Fruit fly (Drosophila melanogaster): Measurements from ENCODE around the gene CG13775.

CG13775 gene

DNA sequence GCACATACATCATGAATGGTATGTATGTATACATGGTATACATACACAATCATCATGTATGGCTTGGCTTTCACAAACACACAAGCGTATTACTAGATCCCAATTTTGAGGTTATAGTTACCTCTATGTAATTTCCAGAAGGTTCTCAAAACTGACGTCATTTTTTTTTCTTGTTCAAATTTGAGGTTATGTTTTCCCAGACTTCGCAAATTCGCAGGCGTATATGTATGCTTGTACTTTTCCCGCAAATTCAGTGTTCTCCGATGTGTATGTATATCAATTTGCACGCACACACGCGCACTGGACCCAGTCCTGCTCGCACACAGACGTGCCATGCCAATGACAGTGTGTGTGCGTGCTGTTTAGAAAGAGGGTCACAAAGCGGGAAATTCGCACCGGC lies 9.6 kb upstream of the CG13775 start (continued):
- TF ChIP-seq sens (GFP tag) (peak; percentile 48), dysf (GFP tag; IDR thresholded peaks at IDR 0.05) (no peak), Xbp1 (GFP tag; optimal IDR thresholded peaks at IDR 0.05) (no peak), CG31388 (GFP tag; optimal IDR thresholded peaks at IDR 0.05) (no peak), Rx (GFP tag; IDR thresholded peaks at IDR 0.05) (no peak), Asciz (GFP tag; optimal IDR thresholded peaks at IDR 0.05) (no peak), Med (GFP tag) (peak; percentile 43), CG32532 (GFP tag; IDR thresholded peaks at IDR 0.05) (no peak), repo (GFP tag; optimal IDR thresholded peaks at IDR 0.05) (no peak), Hr78 (GFP tag; optimal IDR thresholded peaks at IDR 0.05) (no peak), sqz (GFP tag; optimal IDR thresholded peaks at IDR 0.05) (no peak), HmgD (GFP tag; optimal IDR thresholded peaks at IDR 0.05) (peak; percentile 2), sd (tag; optimal IDR thresholded peaks at IDR 0.05) (no peak), Mad (GFP tag; optimal IDR thresholded peaks at IDR 0.05) (no peak), nom (GFP tag; optimal IDR thresholded peaks at IDR 0.05) (peak; percentile 55), Spps (tag; optimal IDR thresholded peaks at IDR 0.05) (no peak), Chrac-16 (GFP tag; optimal IDR thresholded peaks at IDR 0.05) (no peak), Xrp1 (GFP tag; IDR thresholded peaks at IDR 0.05) (no peak), CG11093 (GFP tag; IDR thresholded peaks at IDR 0.05) (no peak), gt (GFP tag; IDR thresholded peaks at IDR 0.05) (no peak), CG17186 (GFP tag; optimal IDR thresholded peaks at IDR 0.05) (no peak), Oaz (GFP tag; IDR thresholded peaks at IDR 0.05) (no peak), cato (GFP tag; optimal IDR thresholded peaks at IDR 0.05; ENCODE audit: borderline replicate concordance) (no peak), Fer1 (GFP tag; optimal IDR thresholded peaks at IDR 0.05) (no peak), CG34224 (GFP tag; IDR thresholded peaks at IDR 0.05; ENCODE audit: partially characterized antibody) (peak; percentile 26; the same call in 1 of the 3 replicates), CG7987 (GFP tag; optimal IDR thresholded peaks at IDR 0.05) (no peak), CG30020 (tag; optimal IDR thresholded peaks at IDR 0.05) (peak; percentile 51), gro (GFP tag; optimal IDR thresholded peaks at IDR 0.05) (no peak), bigmax (GFP tag; optimal IDR thresholded peaks at IDR 0.05) (peak; percentile 97), bowl (GFP tag; IDR thresholded peaks at IDR 0.05) (no peak), psq (GFP tag; optimal IDR thresholded peaks at IDR 0.05) (no peak), CG7357 (GFP tag; IDR thresholded peaks at IDR 0.05) (no peak), CG10959 (GFP tag; IDR thresholded peaks at IDR 0.05) (no peak), CG6854 (GFP tag; optimal IDR thresholded peaks at IDR 0.05) (no peak), Dad (GFP tag; optimal IDR thresholded peaks at IDR 0.05) (no peak), CG30431 (GFP tag; optimal IDR thresholded peaks at IDR 0.05) (no peak), MESR4 (GFP tag; optimal IDR thresholded peaks at IDR 0.05) (peak; percentile 43), CG13775 (GFP tag; optimal IDR thresholded peaks at IDR 0.05) (no peak), CG2199 (GFP tag; IDR thresholded peaks at IDR 0.05) (0 out of 3 replicates have a peak, but pooled peaks have one; percentile 54), croc (GFP tag; conservative IDR thresholded peaks at IDR 0.05) (no peak), en (GFP tag; optimal IDR thresholded peaks at IDR 0.05) (no peak), Sox100B (GFP tag; optimal IDR thresholded peaks at IDR 0.05) (no peak), row (GFP tag; IDR thresholded peaks at IDR 0.05) (peak; percentile 20; the same call in 1 of the 3 replicates), CG34376 (GFP tag; optimal IDR thresholded peaks at IDR 0.05) (peak; percentile 9), CG17328 (GFP tag; IDR thresholded peaks at IDR 0.05) (no peak)

Measured in whole organism, embryonic.